Worm (Caenorhabditis elegans): ENCODE data around the gene B0024.13.
"Not testable (repeated sequence)": the region's sequence is repeated elsewhere in the genome, so short reads cannot be mapped to it uniquely, and the experiment has no call there.

DNA sequence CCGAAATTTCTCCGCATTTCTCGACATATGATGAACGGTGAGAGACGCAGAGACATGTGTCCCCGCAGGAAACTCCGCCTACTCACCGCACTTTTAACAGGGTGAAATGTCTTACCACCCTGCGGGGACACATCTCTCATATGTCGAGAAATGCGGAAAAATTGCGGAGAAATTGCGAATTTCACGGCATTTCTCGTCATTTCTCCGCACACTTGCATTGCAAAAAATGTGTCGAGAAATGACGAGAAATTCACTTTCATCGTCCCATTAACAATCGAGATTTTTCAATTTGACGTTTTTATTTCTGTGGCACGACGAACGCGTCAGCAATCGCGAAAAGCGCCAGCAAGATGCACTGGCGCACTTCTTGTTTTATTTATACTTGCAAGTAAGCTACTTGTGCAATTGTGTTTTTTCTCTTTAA is 21.4 kb downstream of the B0024.13 start, which contains the start of gene K07C5.13:
- TF ChIP-seq nhr-85 (tag) (peak; percentile 85), sox-4 (tag; optimal IDR thresholded peaks at IDR 0.05) (peak; percentile 36), nhr-20 (tag; optimal IDR thresholded peaks at IDR 0.05) (peak; percentile 78)
- not testable (repeated sequence) for TF ChIP-seq vab-15 (tag; optimal IDR thresholded peaks at IDR 0.05)
